Fruit fly (Drosophila melanogaster) whole organism: Measurements from ENCODE around the gene fiz.

ENCODE experiments used
- Dll ChIP-seq: fragments of >200 bp; optimal IDR thresholded peaks from 2 replicates; lab custom pipeline; 2017
- pan ChIP-seq: fragments of >200 bp; optimal IDR thresholded peaks from 2 replicates; lab custom pipeline; 2017

- TF ChIP-seq pan (no peak), Dll (no peak)
Measured at dm6 chrX:14955050-14955783, 45.7 kb upstream of the fiz start, which contains the start of the genes CG9030 and eag.
